Fruit fly (Drosophila melanogaster): ENCODE measurements around the gene raskol.

The raskol gene

DNA sequence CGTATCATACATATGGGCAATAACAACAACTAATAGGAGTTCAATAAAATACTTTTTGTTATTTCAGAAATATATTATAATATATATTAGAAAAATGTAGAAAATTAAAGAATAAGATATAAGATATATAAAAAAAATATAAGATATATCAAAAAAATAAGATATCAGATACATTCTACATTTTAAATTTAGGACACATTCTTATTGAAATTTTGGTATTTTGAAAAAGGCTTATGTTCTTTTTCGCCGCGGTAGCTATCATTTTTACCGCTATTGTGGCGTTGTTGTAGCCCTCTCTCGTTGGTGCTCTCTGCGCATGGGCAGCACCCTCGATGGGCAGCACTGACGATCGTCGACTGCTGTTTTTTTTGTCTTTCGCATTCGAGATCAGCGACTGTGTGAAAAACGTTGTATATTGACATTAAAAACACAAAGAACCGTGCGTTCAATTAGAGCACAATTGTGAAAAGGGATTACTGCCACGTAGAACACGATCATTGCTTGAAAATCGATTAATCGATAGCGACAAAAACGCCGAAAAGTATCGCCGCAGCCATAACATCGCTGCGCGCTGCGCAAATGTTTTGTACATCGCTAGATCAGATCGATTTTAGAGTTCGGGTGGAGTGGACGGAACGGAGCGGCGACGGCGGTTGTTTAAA, 28.0 kb downstream of the raskol start (continued):
- TF ChIP-seq chn (GFP tag; optimal IDR thresholded peaks at IDR 0.05) (peak; percentile 33), CG42726 (GFP tag; IDR thresholded peaks at IDR 0.05; ENCODE audit: partially characterized antibody) (peak; percentile 93), dmrt99B (tag; optimal IDR thresholded peaks at IDR 0.05) (peak; percentile 72), lab (GFP tag; optimal IDR thresholded peaks at IDR 0.05) (peak; percentile 72), CG11398 (GFP tag; optimal IDR thresholded peaks at IDR 0.05) (no peak), YL-1 (GFP tag; optimal IDR thresholded peaks at IDR 0.05) (no peak), danr (GFP tag; IDR thresholded peaks at IDR 0.05) (no peak), slp2 (GFP tag; optimal IDR thresholded peaks at IDR 0.05) (peak; percentile 8), CG18011 (GFP tag; optimal IDR thresholded peaks at IDR 0.05) (no peak), CG31365 (tag; optimal IDR thresholded peaks at IDR 0.05) (no peak), Sox102F (GFP tag; optimal IDR thresholded peaks at IDR 0.05) (peak; percentile 71), sug (tag; optimal IDR thresholded peaks at IDR 0.05) (peak; percentile 22), sc (optimal IDR thresholded peaks at IDR 0.05) (no peak), sc (GFP tag; optimal IDR thresholded peaks at IDR 0.05) (no peak), CG9215 (GFP tag; IDR thresholded peaks at IDR 0.05) (no peak), mirr (GFP tag; optimal IDR thresholded peaks at IDR 0.05) (peak; percentile 37), CG11085 (GFP tag; IDR thresholded peaks at IDR 0.05) (no peak), Tbp (GFP tag; optimal IDR thresholded peaks at IDR 0.05) (no peak), Abd-B (GFP tag; optimal IDR thresholded peaks at IDR 0.05) (no peak), tap (tag; optimal IDR thresholded peaks at IDR 0.05) (peak; percentile 31), gem (tag; optimal IDR thresholded peaks at IDR 0.05) (peak; percentile 81), tx (GFP tag; optimal IDR thresholded peaks at IDR 0.05) (peak; percentile 27), CG17328 (GFP tag; IDR thresholded peaks at IDR 0.05) (peak; percentile 64), Dfd (GFP tag; optimal IDR thresholded peaks at IDR 0.05) (no peak), jumu (GFP tag; optimal IDR thresholded peaks at IDR 0.05) (peak; percentile 2), pnt (GFP tag; optimal IDR thresholded peaks at IDR 0.05) (no peak), CG12391 (tag; optimal IDR thresholded peaks at IDR 0.05) (peak; percentile 75), NfI (GFP tag; optimal IDR thresholded peaks at IDR 0.05) (peak; percentile 37), Lhr (GFP tag; optimal IDR thresholded peaks at IDR 0.05) (peak; percentile 13), Kr (GFP tag; optimal IDR thresholded peaks at IDR 0.05) (no peak), CG13624 (GFP tag; optimal IDR thresholded peaks at IDR 0.05) (peak; percentile 79), CG3163 (GFP tag; optimal IDR thresholded peaks at IDR 0.05) (no peak), esg (GFP tag; conservative IDR thresholded peaks at IDR 0.05) (0 out of 2 replicates have a peak, but pooled peaks have one; percentile 14), Pdp1 (GFP tag; optimal IDR thresholded peaks at IDR 0.05) (peak in 1 of 2 experiments; percentile 36), Gug (GFP tag; IDR thresholded peaks at IDR 0.05) (peak; percentile 51; the same call in 1 of the 4 replicates), Fer1 (GFP tag; optimal IDR thresholded peaks at IDR 0.05) (peak; percentile 59), CG5180 (GFP tag; optimal IDR thresholded peaks at IDR 0.05) (peak; percentile 21), CG16815 (GFP tag; optimal IDR thresholded peaks at IDR 0.05) (no peak), Stat92E (GFP tag; optimal IDR thresholded peaks at IDR 0.05) (no peak), Lim3 (GFP tag; IDR thresholded peaks at IDR 0.05) (no peak), zen2 (GFP tag; IDR thresholded peaks at IDR 0.05; ENCODE audit: partially characterized antibody) (peak; percentile 84), Spps (tag; optimal IDR thresholded peaks at IDR 0.05) (no peak), dan (GFP tag; IDR thresholded peaks at IDR 0.05) (no peak), Atf6 (GFP tag; IDR thresholded peaks at IDR 0.05) (peak; percentile 46), CG11093 (GFP tag; IDR thresholded peaks at IDR 0.05) (no peak), CG12659 (GFP tag; optimal IDR thresholded peaks at IDR 0.05) (peak; percentile 54), Sox100B (GFP tag; optimal IDR thresholded peaks at IDR 0.05) (peak; percentile 65), tll (GFP tag; optimal IDR thresholded peaks at IDR 0.05) (no peak), ci (GFP tag; IDR thresholded peaks at IDR 0.05) (peak; percentile 63; the same call in 1 of the 3 replicates)
